Fruit fly (Drosophila melanogaster): ENCODE results near the gene CG2278.

DNA sequence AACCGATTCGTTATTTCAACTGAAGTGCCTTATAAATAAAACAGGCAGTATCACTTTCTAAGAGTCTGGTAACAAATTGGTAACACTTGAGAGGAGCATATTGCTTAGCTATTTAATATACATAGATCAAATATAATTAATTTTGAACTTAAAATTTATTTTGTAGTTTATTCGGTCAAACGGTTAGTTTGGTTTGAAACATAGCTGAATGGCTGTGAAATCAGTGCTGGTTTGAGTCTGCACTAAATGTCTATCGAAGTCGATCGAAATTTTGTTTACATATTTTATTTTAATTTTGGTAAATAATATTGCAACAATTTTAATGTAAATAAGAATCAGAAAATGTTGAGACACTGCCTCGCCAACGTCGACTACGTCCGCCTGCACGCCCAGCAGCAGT, 21.5 kb downstream of the CG2278 start, which contains the start of gene CG10959:
- TF ChIP-seq CG32006 (GFP tag; optimal IDR thresholded peaks at IDR 0.05) = no peak
- TF ChIP-seq fkh (GFP tag; optimal IDR thresholded peaks at IDR 0.05) = no peak
- TF ChIP-seq CG7368 (GFP tag; optimal IDR thresholded peaks at IDR 0.05) = no peak
- no peak for TF ChIP-seq CG6854 (GFP tag; optimal IDR thresholded peaks at IDR 0.05)
- TF ChIP-seq acj6 (GFP tag; optimal IDR thresholded peaks at IDR 0.05) = no peak
